Worm (Caenorhabditis elegans): Measurements from ENCODE around the gene F16B12.7.

The F16B12.7 gene

DNA sequence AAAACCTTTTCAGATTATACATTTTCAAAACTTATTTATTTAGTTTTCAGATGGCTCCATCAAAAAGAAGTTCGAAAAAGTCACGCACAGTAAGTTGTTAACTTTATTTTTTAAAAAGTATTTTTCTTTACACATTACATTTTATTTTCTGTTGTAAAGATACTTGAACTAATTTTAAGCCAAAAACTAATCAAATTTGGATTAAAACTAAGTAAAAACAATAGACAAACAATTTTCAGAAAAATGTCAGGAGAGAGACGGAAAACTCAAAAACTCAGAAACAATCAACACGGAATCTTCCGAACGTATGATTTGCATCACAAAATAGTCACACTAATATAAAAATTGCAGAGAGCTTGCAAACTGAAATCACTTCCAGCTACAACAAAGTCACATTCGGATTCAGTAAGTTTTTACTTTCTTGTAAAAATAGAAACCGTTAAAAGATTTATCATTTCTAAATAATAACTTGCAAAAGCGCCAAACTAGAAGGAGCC, 33.6 kb downstream of the F16B12.7 start, which contains the start of gene ceh-89:
Gene ceh-89 (plus strand): TSS at position 51 of the 497 bp plus-strand sequence.
- TF ChIP-seq nhr-84 (tag; optimal IDR thresholded peaks at IDR 0.05) (no peak), ztf-4 (tag; optimal IDR thresholded peaks at IDR 0.05) (no peak), fkh-8 (tag; optimal IDR thresholded peaks at IDR 0.05) (no peak), nhr-76 (tag; optimal IDR thresholded peaks at IDR 0.05) (no peak), hpl-2 (GFP tag; optimal IDR thresholded peaks at IDR 0.05) (no peak), rnt-1 (tag; optimal IDR thresholded peaks at IDR 0.05) (no peak), fos-1 (tag; optimal IDR thresholded peaks at IDR 0.05) (no peak), mab-9 (GFP tag; IDR thresholded peaks at IDR 0.05) (no peak)

DNA sequence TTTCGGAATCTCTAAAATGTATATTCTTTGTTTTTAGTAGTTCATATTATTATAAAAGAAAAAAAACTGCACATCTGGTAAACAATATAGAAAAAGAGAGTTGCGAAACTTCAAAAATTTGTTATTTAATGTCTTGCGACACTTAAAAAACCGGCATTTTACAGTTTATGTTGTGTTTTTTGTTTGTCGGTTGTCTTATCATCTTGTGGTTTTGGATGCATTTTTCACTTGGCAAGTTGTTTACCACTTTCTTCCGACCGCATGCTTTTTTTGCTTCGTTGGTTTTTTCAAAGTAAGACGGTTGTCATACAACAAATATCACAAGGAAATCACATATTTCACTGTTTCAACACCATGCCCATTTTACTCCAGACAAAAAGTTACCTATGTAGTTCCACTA, 37.3 kb downstream of the F16B12.7 start:
- peak; percentile 21 for TF ChIP-seq elt-2 (tag; optimal IDR thresholded peaks at IDR 0.05)
- TF ChIP-seq C16A3.4 (tag; optimal IDR thresholded peaks at IDR 0.05), result peak; percentile 33
- TF ChIP-seq lsy-2 (tag; optimal IDR thresholded peaks at IDR 0.05), result no peak
- TF ChIP-seq pax-3 (tag; optimal IDR thresholded peaks at IDR 0.05), result no peak
- TF ChIP-seq lin-35 (GFP tag; optimal IDR thresholded peaks at IDR 0.05), result peak in 1 of 2 experiments; percentile 37
- TF ChIP-seq mdl-1 (tag; optimal IDR thresholded peaks at IDR 0.05), result peak in 1 of 2 experiments; percentile 11
- TF ChIP-seq lin-14 (GFP tag; optimal IDR thresholded peaks at IDR 0.05), result peak; percentile 21

DNA sequence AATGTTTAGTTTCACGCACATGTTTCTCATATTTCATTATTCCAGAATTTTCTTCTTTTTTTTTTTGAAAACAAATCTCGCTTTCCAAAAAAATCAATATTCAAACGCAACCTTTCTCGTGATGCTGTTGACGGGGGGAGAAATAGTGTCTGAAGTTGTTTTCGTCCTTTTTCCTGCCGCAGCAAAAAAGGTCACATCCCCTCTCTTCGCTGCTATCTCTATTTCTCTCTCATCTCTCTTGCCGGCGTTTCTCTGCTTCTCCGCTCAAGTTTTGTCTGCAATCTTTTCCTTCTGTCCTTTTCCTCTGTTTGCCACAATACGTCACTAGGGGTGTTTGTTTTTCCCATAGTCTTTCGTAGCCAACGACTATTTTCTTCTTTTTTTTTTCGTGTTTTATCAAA, 38.4 kb downstream of the F16B12.7 start:
- no peak for TF ChIP-seq pqm-1 (tag; optimal IDR thresholded peaks at IDR 0.05)
- peak; percentile 39; the same call in 1 of the 2 replicates for TF ChIP-seq ceh-88 (GFP tag; IDR thresholded peaks at IDR 0.05)
- TF ChIP-seq lir-3 (tag; optimal IDR thresholded peaks at IDR 0.05; ENCODE audit: poor library complexity), result no peak
- TF ChIP-seq tbx-2 (tag; optimal IDR thresholded peaks at IDR 0.05), result peak; percentile 75
- TF ChIP-seq lin-14 (GFP tag; optimal IDR thresholded peaks at IDR 0.05), result peak; percentile 97
- TF ChIP-seq dsc-1 (tag; optimal IDR thresholded peaks at IDR 0.05), result peak; percentile 52
- no peak for TF ChIP-seq C34B4.2 (tag; optimal IDR thresholded peaks at IDR 0.05)
- TF ChIP-seq nhr-20 (tag; optimal IDR thresholded peaks at IDR 0.05), result peak; percentile 89
- no peak for TF ChIP-seq unc-62 (GFP tag; optimal IDR thresholded peaks at IDR 0.05)
- TF ChIP-seq lsy-2 (tag; optimal IDR thresholded peaks at IDR 0.05), result peak; percentile 66 to 81
- peak; percentile 59 for TF ChIP-seq rnt-1 (tag; optimal IDR thresholded peaks at IDR 0.05)
- peak in 3 of 6 experiments; percentile 64 to 90 (median 75) for TF ChIP-seq elt-3 (tag; optimal IDR thresholded peaks at IDR 0.05)
- TF ChIP-seq ceh-63 (GFP tag; optimal IDR thresholded peaks at IDR 0.05), result no peak
- peak; percentile 7; the same call in 1 of the 2 replicates for TF ChIP-seq isw-1 (GFP tag; IDR thresholded peaks at IDR 0.05)
- TF ChIP-seq ama-1 (optimal IDR thresholded peaks at IDR 0.05), result peak; percentile 11
- peak; percentile 86 for TF ChIP-seq mep-1 (tag; optimal IDR thresholded peaks at IDR 0.05)
- TF ChIP-seq sup-37 (GFP tag; optimal IDR thresholded peaks at IDR 0.05), result no peak
- peak; percentile 86 for TF ChIP-seq C16A3.4 (tag; optimal IDR thresholded peaks at IDR 0.05)
- TF ChIP-seq grh-1 (GFP tag; IDR thresholded peaks at IDR 0.05), result no peak; the same call in 1 of the 2 replicates
- peak; percentile 52 for TF ChIP-seq nhr-237 (tag; optimal IDR thresholded peaks at IDR 0.05)
- TF ChIP-seq lin-15B (tag; optimal IDR thresholded peaks at IDR 0.05), result no peak
- TF ChIP-seq nhr-19 (GFP tag; conservative IDR thresholded peaks at IDR 0.05), result peak; percentile 58
- TF ChIP-seq unc-130 (tag; optimal IDR thresholded peaks at IDR 0.05), result peak; percentile 64
- no peak for TF ChIP-seq fkh-4 (tag; optimal IDR thresholded peaks at IDR 0.05; ENCODE audit: borderline replicate concordance)
- peak; percentile 43 for TF ChIP-seq elt-2 (tag; optimal IDR thresholded peaks at IDR 0.05)
- TF ChIP-seq snpc-4 (tag; optimal IDR thresholded peaks at IDR 0.05), result no peak
- TF ChIP-seq dpl-1 (GFP tag; optimal IDR thresholded peaks at IDR 0.05), result peak in 2 of 3 experiments; percentile 49 to 52
- TF ChIP-seq nhr-12 (tag; optimal IDR thresholded peaks at IDR 0.05), result no peak
- TF ChIP-seq snu-23 (GFP tag; optimal IDR thresholded peaks at IDR 0.05), result peak; percentile 92
- TF ChIP-seq ztf-4 (tag; optimal IDR thresholded peaks at IDR 0.05), result no peak
- no peak for TF ChIP-seq aha-1 (tag; optimal IDR thresholded peaks at IDR 0.05)
- peak; percentile 70 for TF ChIP-seq fkh-10 (GFP tag; optimal IDR thresholded peaks at IDR 0.05)
- peak; percentile 32 for TF ChIP-seq mef-2 (tag; optimal IDR thresholded peaks at IDR 0.05)
- TF ChIP-seq hlh-17 (GFP tag; optimal IDR thresholded peaks at IDR 0.05; ENCODE audit: borderline replicate concordance), result no peak
- no peak for TF ChIP-seq hlh-4 (tag; optimal IDR thresholded peaks at IDR 0.05)
- no peak for TF ChIP-seq unc-30 (tag; optimal IDR thresholded peaks at IDR 0.05)
- peak; percentile 32 for TF ChIP-seq ceh-90 (tag; optimal IDR thresholded peaks at IDR 0.05)
- TF ChIP-seq mdl-1 (tag; optimal IDR thresholded peaks at IDR 0.05), result peak in 1 of 2 experiments; percentile 84
- TF ChIP-seq ceh-82 (tag; optimal IDR thresholded peaks at IDR 0.05), result peak in 2 of 3 experiments; percentile 42 to 76
- no peak for TF ChIP-seq lin-39 (tag; optimal IDR thresholded peaks at IDR 0.05)

Measured in whole organism, L1 larva.